Worm (Caenorhabditis elegans) whole organism, L3 larva: Measurements from ENCODE around the gene tag-343.

Source experiments
- ZK546.5 ChIP-seq: sonication (generic microtip); optimal IDR thresholded peaks from 2 replicates; lab custom pipeline; 2017; ENCODE audit warnings: missing biosample characterization, missing genetic modification characterization
- aly-2 ChIP-seq: fragments of 150-350 bp; optimal IDR thresholded peaks from 2 replicates; lab custom pipeline; 2014; ENCODE audit warnings: missing biosample characterization, missing genetic modification characterization
- ama-1 ChIP-seq: fragments of 150-350 bp; optimal IDR thresholded peaks from 2 replicates; lab custom pipeline; 2018
- ceh-82 ChIP-seq: fragments of 150-350 bp; optimal IDR thresholded peaks from 2 replicates; lab custom pipeline; 2014; ENCODE audit warnings: missing biosample characterization, missing genetic modification characterization
- ceh-9 ChIP-seq: sonication (generic microtip); optimal IDR thresholded peaks from 2 replicates; lab custom pipeline; 2018; ENCODE audit warnings: missing biosample characterization, missing genetic modification characterization
- egl-27 ChIP-seq: sonication (generic microtip); optimal IDR thresholded peaks from 4 replicates; lab custom pipeline; 2017; ENCODE audit warnings: missing biosample characterization, missing genetic modification reagents, missing genetic modification characterization
- elt-1 ChIP-seq: fragments of 150-350 bp; optimal IDR thresholded peaks from 2 replicates; lab custom pipeline; 2014; ENCODE audit warnings: missing biosample characterization, missing genetic modification characterization
- elt-2 ChIP-seq: sonication (generic microtip); optimal IDR thresholded peaks from 2 replicates; lab custom pipeline; 2016; ENCODE audit warnings: missing genetic modification reagents, mild to moderate bottlenecking, missing genetic modification characterization, missing compliant biosample characterization
- eor-1 ChIP-seq, 2 experiments: fragments of 150-350 bp; optimal IDR thresholded peaks; 2 replicates each; lab custom pipeline; 2014 to 2018; ENCODE audit warnings: missing biosample characterization in 2 of 2, missing genetic modification characterization in 2 of 2
- fkh-10 ChIP-seq: sonication (generic microtip); optimal IDR thresholded peaks from 2 replicates; lab custom pipeline; 2017; ENCODE audit warnings: missing biosample characterization, missing genetic modification reagents, missing genetic modification characterization
- fkh-2 ChIP-seq: fragments of 150-350 bp; optimal IDR thresholded peaks from 2 replicates; lab custom pipeline; 2014; ENCODE audit warnings: missing biosample characterization, missing genetic modification reagents, missing genetic modification characterization
- fos-1 ChIP-seq: fragments of 150-350 bp; optimal IDR thresholded peaks from 2 replicates; lab custom pipeline; 2014; ENCODE audit warnings: missing biosample characterization, missing genetic modification characterization
- hmg-11 ChIP-seq: sonication (generic microtip); optimal IDR thresholded peaks from 2 replicates; lab custom pipeline; 2016; ENCODE audit warnings: missing genetic modification characterization, missing compliant biosample characterization
- jun-1 ChIP-seq: fragments of 150-350 bp; optimal IDR thresholded peaks from 2 replicates; lab custom pipeline; 2014; ENCODE audit warnings: missing biosample characterization, missing genetic modification reagents, missing genetic modification characterization
- lin-39 ChIP-seq: fragments of 150-350 bp; optimal IDR thresholded peaks from 2 replicates; lab custom pipeline; 2018; ENCODE audit warnings: missing biosample characterization, missing genetic modification reagents, missing genetic modification characterization
- mml-1 ChIP-seq: fragments of 150-350 bp; sonication (generic microtip); optimal IDR thresholded peaks from 3 replicates; lab custom pipeline; 2014; ENCODE audit warnings: missing biosample characterization, missing genetic modification characterization
- nfya-1 ChIP-seq: sonication (generic microtip); optimal IDR thresholded peaks from 2 replicates; lab custom pipeline; 2017; ENCODE audit warnings: missing genetic modification characterization, mild to moderate bottlenecking, missing compliant biosample characterization, antibody characterized with exemption, moderate library complexity; ENCODE audit not compliant: insufficient read depth
- nhr-11 ChIP-seq: fragments of 150-350 bp; optimal IDR thresholded peaks from 2 replicates; lab custom pipeline; 2014; ENCODE audit warnings: missing biosample characterization, missing genetic modification characterization
- nhr-12 ChIP-seq: fragments of 150-350 bp; optimal IDR thresholded peaks from 2 replicates; lab custom pipeline; 2014; ENCODE audit warnings: missing biosample characterization, missing genetic modification characterization
- nhr-23 ChIP-seq: fragments of 150-350 bp; optimal IDR thresholded peaks from 2 replicates; lab custom pipeline; 2014; ENCODE audit warnings: missing biosample characterization, missing genetic modification reagents, missing genetic modification characterization
- nhr-237 ChIP-seq: fragments of 150-350 bp; optimal IDR thresholded peaks from 2 replicates; lab custom pipeline; 2014; ENCODE audit warnings: missing biosample characterization, missing genetic modification characterization
- nhr-25 ChIP-seq: sonication (generic microtip); optimal IDR thresholded peaks from 2 replicates; lab custom pipeline; 2017; ENCODE audit warnings: missing biosample characterization, missing genetic modification characterization
- nhr-28 ChIP-seq: fragments of 150-350 bp; optimal IDR thresholded peaks from 2 replicates; lab custom pipeline; 2014; ENCODE audit warnings: missing biosample characterization, missing genetic modification characterization
- nhr-43 ChIP-seq: sonication (generic microtip); optimal IDR thresholded peaks from 2 replicates; lab custom pipeline; 2016; ENCODE audit warnings: mild to moderate bottlenecking, missing genetic modification characterization, missing compliant biosample characterization; ENCODE audit not compliant: poor library complexity, severe bottlenecking
- nhr-67 ChIP-seq: fragments of 150-350 bp; optimal IDR thresholded peaks from 2 replicates; lab custom pipeline; 2014; ENCODE audit warnings: missing biosample characterization, missing genetic modification characterization
- pha-4 ChIP-seq: fragments of 150-350 bp; optimal IDR thresholded peaks from 2 replicates; lab custom pipeline; 2014; ENCODE audit warnings: missing biosample characterization, missing genetic modification reagents, missing genetic modification characterization
- pqm-1 ChIP-seq: fragments of 150-350 bp; optimal IDR thresholded peaks from 2 replicates; lab custom pipeline; 2017; ENCODE audit warnings: missing biosample characterization, missing genetic modification characterization, inconsistent platforms
- skn-1 ChIP-seq: fragments of 150-350 bp; optimal IDR thresholded peaks from 2 replicates; lab custom pipeline; 2014; ENCODE audit warnings: missing biosample characterization, missing genetic modification characterization
- snpc-4 ChIP-seq: fragments of 150-350 bp; optimal IDR thresholded peaks from 2 replicates; lab custom pipeline; 2014; ENCODE audit warnings: missing biosample characterization, missing genetic modification characterization
- unc-39 ChIP-seq: sonication (generic microtip); optimal IDR thresholded peaks from 4 replicates; lab custom pipeline; 2017; ENCODE audit warnings: missing biosample characterization, missing genetic modification characterization
- zag-1 ChIP-seq: fragments of 150-350 bp; optimal IDR thresholded peaks from 2 replicates; lab custom pipeline; 2014; ENCODE audit warnings: missing biosample characterization, missing genetic modification characterization
- ztf-11 ChIP-seq: fragments of 150-350 bp; optimal IDR thresholded peaks from 2 replicates; lab custom pipeline; 2014; ENCODE audit warnings: missing biosample characterization, missing genetic modification characterization
- ztf-4 ChIP-seq: fragments of 150-350 bp; optimal IDR thresholded peaks from 2 replicates; lab custom pipeline; 2014; ENCODE audit warnings: missing biosample characterization, missing genetic modification characterization

The tag-343 gene

DNA sequence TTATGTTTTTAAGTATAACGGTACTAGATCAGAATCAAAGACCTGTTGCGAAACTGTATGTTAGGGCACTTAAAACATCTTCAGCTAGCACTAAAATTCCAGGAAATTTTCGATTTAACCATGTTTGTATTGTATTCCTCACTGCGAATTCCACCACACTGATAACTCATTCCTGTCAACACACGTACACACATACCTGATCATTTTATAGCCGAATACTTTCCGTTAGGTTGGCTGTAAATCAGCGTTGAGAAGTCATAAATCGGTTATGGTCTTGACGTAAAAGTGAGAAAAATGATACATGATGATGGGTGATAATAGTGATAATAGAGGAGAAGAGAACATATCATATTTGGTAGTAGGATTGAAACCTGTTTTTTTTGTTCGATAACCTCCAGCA is 1.2 kb upstream of the tag-343 start:
- TF ChIP-seq nhr-28 (tag; lab: Kevin White, UChicago), result no peak
- peak; percentile 53 for TF ChIP-seq elt-2
- TF ChIP-seq ZK546.5 (tag; lab: Kevin White, UChicago), result no peak
- TF ChIP-seq nhr-25, result peak; percentile 30

DNA sequence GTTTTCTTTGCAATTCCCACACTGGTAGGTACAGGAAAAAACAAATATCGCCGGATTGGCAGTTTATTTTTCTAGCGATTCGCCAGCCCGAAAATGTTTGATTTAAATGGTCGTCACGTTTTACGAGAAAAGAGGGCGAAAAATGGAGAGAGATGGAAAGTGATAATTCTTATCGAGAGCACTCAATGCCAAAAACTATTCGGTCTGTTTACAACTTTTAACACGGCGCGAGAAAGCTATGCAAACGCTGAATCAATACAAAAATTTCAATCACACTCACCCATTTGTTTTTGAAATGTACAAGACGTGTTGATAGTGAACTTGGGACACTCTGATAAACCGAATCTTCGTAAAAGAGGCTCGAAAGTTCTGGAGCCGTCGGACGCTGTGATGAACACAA is 1.9 kb downstream of the tag-343 start:
- TF ChIP-seq pha-4 (tag; lab: Kevin White, UChicago) (peak; percentile 58), elt-2 (peak; percentile 74), nfya-1 (no peak), unc-39 (no peak), jun-1 (tag; lab: Kevin White, UChicago) (peak; percentile 1), ztf-4 (no peak), nhr-237 (tag; lab: Kevin White, UChicago) (no peak), ama-1 (lab: Kevin White, UChicago) (no peak), pqm-1 (peak; percentile 66), mml-1 (no peak), skn-1 (peak; percentile 13)
- TF ChIP-seq, all 47 proteins: peak for 5

DNA sequence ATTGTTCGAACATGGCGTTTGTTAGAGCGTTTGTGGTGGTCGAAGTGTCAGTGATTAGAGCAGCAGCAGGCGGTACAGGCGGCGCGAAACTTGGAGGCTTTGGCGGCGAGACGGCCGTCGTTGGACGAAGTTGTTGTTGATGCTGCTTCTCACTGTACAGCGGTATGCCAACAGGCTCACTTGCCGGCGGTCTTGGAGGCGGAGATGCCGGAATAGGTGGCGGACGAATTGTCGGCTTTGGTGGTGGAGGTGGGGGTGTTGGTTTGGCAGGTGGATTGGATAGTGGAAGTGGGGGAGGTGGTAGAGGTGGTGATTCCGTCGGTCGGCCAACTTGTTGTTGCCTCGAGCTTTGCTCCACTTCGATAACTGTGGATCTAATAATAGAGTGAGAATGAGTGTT is 3.3 kb downstream of the tag-343 start:
- TF ChIP-seq pqm-1 (peak; percentile 24), elt-2 (peak; percentile 26), ztf-4 (no peak), nhr-23 (tag; lab: Kevin White, UChicago) (no peak)

- TF ChIP-seq fos-1 (tag; lab: Kevin White, UChicago), result no peak
- no peak for TF ChIP-seq ceh-9 (tag; lab: Kevin White, UChicago)
- no peak for TF ChIP-seq lin-39 (tag; lab: Kevin White, UChicago)
- no peak for TF ChIP-seq hmg-11 (tag; lab: Kevin White, UChicago)
- no peak for TF ChIP-seq eor-1 (tag; optimal IDR thresholded peaks at IDR 0.05; lab: Kevin White, UChicago)
- no peak for TF ChIP-seq ceh-82
- no peak for TF ChIP-seq nhr-43 (tag; lab: Kevin White, UChicago)
- peak; percentile 82 for TF ChIP-seq pqm-1
- TF ChIP-seq snpc-4 (tag; lab: Kevin White, UChicago), result no peak
- no peak for TF ChIP-seq unc-39
- TF ChIP-seq fkh-10 (GFP tag; lab: Kevin White, UChicago), result no peak
- TF ChIP-seq nhr-28 (tag; lab: Kevin White, UChicago), result no peak
- no peak for TF ChIP-seq pha-4 (tag; lab: Kevin White, UChicago)
- no peak for TF ChIP-seq zag-1
- no peak for TF ChIP-seq nhr-11 (tag; lab: Kevin White, UChicago)
- no peak for TF ChIP-seq egl-27 (tag; lab: Kevin White, UChicago)
- TF ChIP-seq nhr-67 (tag; lab: Kevin White, UChicago), result no peak
- peak; percentile 54 for TF ChIP-seq elt-2
- TF ChIP-seq, all 47 proteins: peak for 2
These were observed 5.4 kb downstream of the tag-343 start for ce11 chrX:16669106-16669505.

- TF ChIP-seq elt-2 (no peak), pqm-1 (peak; percentile 16), nhr-23 (tag; lab: Kevin White, UChicago) (no peak)
These were observed 7.0 kb downstream of the tag-343 start for ce11 chrX:16667515-16667914.

DNA sequence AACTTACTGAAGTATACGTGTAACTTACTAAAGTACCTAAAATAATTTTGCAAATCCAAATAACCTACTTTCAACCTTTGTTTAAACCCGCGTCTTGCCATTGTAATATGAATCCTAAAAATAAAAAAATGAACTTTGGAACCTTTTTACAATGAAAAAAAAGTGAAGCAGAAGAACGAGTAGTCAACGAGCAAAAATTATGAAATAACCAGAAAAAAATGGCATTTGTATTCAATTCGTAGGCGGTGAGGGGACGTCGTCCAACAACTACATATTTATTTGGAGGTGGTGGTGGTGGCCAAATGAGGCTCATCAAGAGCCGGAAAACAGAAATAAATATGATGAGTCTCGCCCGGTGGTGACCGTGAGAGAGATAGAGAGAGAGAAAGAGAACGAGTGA is 11.8 kb downstream of the tag-343 start, which contains the start of gene F43B10.1:
Gene F43B10.1, minus strand, starts transcription at position 101 of the 400 bp plus-strand sequence.
- no peak for TF ChIP-seq nhr-12
- TF ChIP-seq ama-1 (lab: Kevin White, UChicago), result no peak
- TF ChIP-seq nhr-11 (tag; lab: Kevin White, UChicago), result no peak
- no peak for TF ChIP-seq fos-1 (tag; lab: Kevin White, UChicago)
- no peak for TF ChIP-seq aly-2 (tag; lab: Kevin White, UChicago)
- TF ChIP-seq ztf-11 (tag; lab: Kevin White, UChicago), result no peak
- TF ChIP-seq nhr-28 (tag; lab: Kevin White, UChicago), result no peak
- TF ChIP-seq elt-1 (tag; lab: Kevin White, UChicago), result no peak
- no peak for TF ChIP-seq nhr-237 (tag; lab: Kevin White, UChicago)
- TF ChIP-seq snpc-4 (tag; lab: Kevin White, UChicago), result no peak
- no peak for TF ChIP-seq mml-1
- TF ChIP-seq eor-1 (tag; optimal IDR thresholded peaks at IDR 0.05; lab: Kevin White, UChicago), result no peak
- TF ChIP-seq elt-2, result no peak
- TF ChIP-seq fkh-2, result no peak
- TF ChIP-seq skn-1, result no peak
- TF ChIP-seq, all 47 proteins: peak for 0
